Fruit fly (Drosophila melanogaster) whole organism, pupa: Measurements from ENCODE around the gene CG2712.
A peak's percentile ranks its signal among the peaks of the same experiment; 100 is the strongest.

Source experiments
- CG10348 ChIP-seq: fragments of 200-800 bp; sonication (Bioruptor generic); IDR thresholded peaks from 2 replicates; pipeline ENCODE4 v1.3.6; 2022; ENCODE audit warnings: missing biosample characterization, missing genetic modification characterization
- CG12605 ChIP-seq: fragments of 200-800 bp; sonication (Bioruptor generic); IDR thresholded peaks from 2 replicates; pipeline ENCODE4 v1.3.6; 2022; ENCODE audit warnings: missing biosample characterization, missing genetic modification characterization
- CG13204 ChIP-seq: fragments of 200-800 bp; sonication (Bioruptor generic); optimal IDR thresholded peaks from 2 replicates; lab custom pipeline; 2018; ENCODE audit warnings: missing biosample characterization, mild to moderate bottlenecking, missing genetic modification characterization, moderate library complexity
- CG14655 ChIP-seq: fragments of 200-800 bp; sonication (Bioruptor generic); optimal IDR thresholded peaks from 3 replicates; lab custom pipeline; 2017; ENCODE audit warnings: mild to moderate bottlenecking, missing biosample characterization, missing genetic modification reagents, missing genetic modification characterization
- CG15710 ChIP-seq: fragments of 200-800 bp; sonication (Bioruptor generic); optimal IDR thresholded peaks from 2 replicates; lab custom pipeline; 2018; ENCODE audit warnings: missing biosample characterization, mild to moderate bottlenecking, missing genetic modification characterization, moderate library complexity
- CG17806 ChIP-seq: fragments of 200-800 bp; sonication (Bioruptor generic); optimal IDR thresholded peaks from 2 replicates; lab custom pipeline; 2018; ENCODE audit warnings: missing biosample characterization, mild to moderate bottlenecking, missing genetic modification characterization, moderate library complexity
- CG32121 ChIP-seq: fragments of 200-800 bp; sonication (Bioruptor generic); IDR thresholded peaks from 2 replicates; pipeline ENCODE4 v1.3.6; 2022; ENCODE audit warnings: missing biosample characterization, missing genetic modification characterization
- CG34367 ChIP-seq: fragments of 200-800 bp; sonication (Bioruptor generic); optimal IDR thresholded peaks from 2 replicates; lab custom pipeline; 2018; ENCODE audit warnings: missing biosample characterization, mild to moderate bottlenecking, missing genetic modification characterization
- CG4496 ChIP-seq: fragments of 200-800 bp; sonication (Bioruptor generic); IDR thresholded peaks from 3 replicates; pipeline ENCODE4 v1.3.6; 2022; ENCODE audit warnings: missing biosample characterization, missing genetic modification characterization
- CG8159 ChIP-seq: fragments of 200-800 bp; sonication (Bioruptor generic); optimal IDR thresholded peaks from 3 replicates; lab custom pipeline; 2018; ENCODE audit warnings: missing biosample characterization, mild to moderate bottlenecking, missing genetic modification characterization, moderate library complexity
- CG8301 ChIP-seq: fragments of 200-800 bp; sonication (Bioruptor generic); optimal IDR thresholded peaks from 2 replicates; lab custom pipeline; 2018; ENCODE audit warnings: missing biosample characterization, mild to moderate bottlenecking, missing genetic modification characterization
- CG9948 ChIP-seq: fragments of 200-800 bp; sonication (Bioruptor generic); optimal IDR thresholded peaks from 2 replicates; lab custom pipeline; 2018; ENCODE audit warnings: missing biosample characterization, mild to moderate bottlenecking, missing genetic modification characterization, moderate library complexity
- D1 ChIP-seq: fragments of 200-800 bp; sonication (Bioruptor generic); optimal IDR thresholded peaks from 2 replicates; lab custom pipeline; 2018; ENCODE audit warnings: missing biosample characterization, mild to moderate bottlenecking, missing genetic modification characterization, moderate library complexity
- EcR ChIP-seq: fragments of 200-800 bp; sonication (Bioruptor generic); optimal IDR thresholded peaks from 3 replicates; lab custom pipeline; 2019; ENCODE audit warnings: missing biosample characterization, missing genetic modification characterization, mild to moderate bottlenecking, moderate library complexity, missing genetic modification reagents
- Ets98B ChIP-seq: fragments of 200-800 bp; sonication (Bioruptor generic); IDR thresholded peaks from 2 replicates; pipeline ENCODE4 v1.3.6; 2022; ENCODE audit warnings: missing biosample characterization, missing genetic modification characterization
- Pif1A ChIP-seq: fragments of 200-800 bp; sonication (Bioruptor generic); optimal IDR thresholded peaks from 3 replicates; lab custom pipeline; 2016; ENCODE audit warnings: missing biosample characterization, missing genetic modification characterization
- Pif1B ChIP-seq: fragments of 200-800 bp; sonication (Bioruptor generic); optimal IDR thresholded peaks from 3 replicates; lab custom pipeline; 2016; ENCODE audit warnings: missing biosample characterization, missing genetic modification characterization
- Snoo ChIP-seq: fragments of 200-800 bp; sonication (Bioruptor generic); optimal IDR thresholded peaks from 3 replicates; lab custom pipeline; 2017; ENCODE audit warnings: missing biosample characterization, mild to moderate bottlenecking, missing genetic modification characterization, inconsistent platforms
- fd96Ca ChIP-seq: fragments of 200-800 bp; sonication (Bioruptor generic); IDR thresholded peaks from 3 replicates; pipeline ENCODE4 v1.3.6; 2022; ENCODE audit warnings: missing biosample characterization, missing genetic modification characterization
- gl ChIP-seq: fragments of 200-800 bp; sonication (Bioruptor generic); optimal IDR thresholded peaks from 2 replicates; lab custom pipeline; 2018; ENCODE audit warnings: missing biosample characterization, mild to moderate bottlenecking, missing genetic modification characterization
- rn ChIP-seq: fragments of 200-800 bp; sonication (Bioruptor generic); IDR thresholded peaks from 2 replicates; pipeline ENCODE4 v1.3.6; 2022; ENCODE audit warnings: missing biosample characterization, missing genetic modification characterization

Gene CG2712

DNA sequence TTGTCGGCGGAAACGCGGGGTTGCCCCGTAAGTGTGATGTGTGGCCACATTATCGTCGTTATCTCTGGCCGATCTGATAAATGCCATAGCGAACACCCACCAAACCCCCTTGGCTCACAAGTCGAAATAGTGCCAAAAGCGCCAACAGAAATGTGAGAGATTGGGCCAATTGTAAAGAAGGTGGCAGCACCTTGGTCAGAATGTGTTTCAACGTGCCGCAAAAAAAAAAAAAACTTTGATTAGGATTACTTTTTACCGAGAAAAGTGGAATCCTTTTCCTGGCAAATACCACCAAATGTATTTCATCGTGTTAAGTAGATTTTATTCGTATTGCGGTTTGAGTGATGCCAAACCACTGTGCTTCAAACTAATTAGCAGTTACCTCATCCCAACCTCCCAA, 10.8 kb downstream of the CG2712 start:
- TF ChIP-seq CG32121 (GFP tag; lab: Robert Waterston, UW) (peak; percentile 75), Ets98B (GFP tag; lab: Robert Waterston, UW) (peak; percentile 80), CG4496 (GFP tag; lab: Robert Waterston, UW) (peak; percentile 79), Pif1A (GFP tag; lab: Kevin White, UChicago) (peak; percentile 17), Snoo (tag; lab: Kevin White, UChicago) (peak; percentile 1), CG12605 (GFP tag; lab: Robert Waterston, UW) (peak; percentile 25; the same call in 1 of the 2 replicates), fd96Ca (GFP tag; lab: Robert Waterston, UW) (peak; percentile 74), CG13204 (GFP tag; lab: Kevin White, UChicago) (no peak), D1 (tag; lab: Kevin White, UChicago) (no peak), CG9948 (tag; lab: Kevin White, UChicago) (no peak), EcR (no peak), CG10348 (GFP tag; lab: Robert Waterston, UW) (no peak)

dm6 chrX:2743601-2744000, 11.3 kb downstream of the CG2712 start:
- 0 out of 2 replicates have a peak, but pooled peaks have one; percentile 4 for TF ChIP-seq CG12605 (GFP tag; lab: Robert Waterston, UW)
- no peak for TF ChIP-seq EcR

DNA sequence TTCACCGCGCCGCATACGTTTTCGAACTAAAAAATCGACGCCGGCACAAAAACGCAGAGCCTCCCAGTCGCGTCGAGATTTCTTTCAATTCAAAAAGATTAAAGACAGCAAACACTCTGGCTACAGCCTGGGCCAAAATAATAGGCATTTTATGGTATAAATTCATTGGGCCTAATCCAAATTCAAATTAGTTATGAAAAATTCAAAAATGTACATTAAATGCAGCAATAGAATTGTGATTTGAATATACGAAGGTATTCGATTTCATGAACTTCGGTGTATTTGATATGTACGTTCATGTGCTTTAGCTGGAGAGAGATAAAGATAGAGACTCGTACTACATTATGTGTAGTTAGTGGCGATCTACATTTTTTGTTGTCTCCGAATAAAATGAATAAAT, 11.8 kb downstream of the CG2712 start, which contains the start of gene Syx4:
TSS of gene Syx4 (minus strand) at position 35 of the 400 bp plus-strand sequence.
- peak; percentile 79 for TF ChIP-seq Snoo (tag; lab: Kevin White, UChicago)
- TF ChIP-seq gl (tag; lab: Kevin White, UChicago): peak; percentile 78
- TF ChIP-seq EcR: no peak
- peak; percentile 30 for TF ChIP-seq CG13204 (GFP tag; lab: Kevin White, UChicago)
- peak; percentile 64 for TF ChIP-seq D1 (tag; lab: Kevin White, UChicago)
- peak; percentile 94 for TF ChIP-seq CG32121 (GFP tag; lab: Robert Waterston, UW)
- peak; percentile 89 for TF ChIP-seq CG14655 (GFP tag; lab: Kevin White, UChicago)
- TF ChIP-seq fd96Ca (GFP tag; lab: Robert Waterston, UW): peak; percentile 91
- peak; percentile 88 for TF ChIP-seq CG17806
- TF ChIP-seq CG4496 (GFP tag; lab: Robert Waterston, UW): peak; percentile 98
- peak; percentile 89 for TF ChIP-seq CG34367 (tag; lab: Kevin White, UChicago)
- peak; percentile 96 for TF ChIP-seq CG12605 (GFP tag; lab: Robert Waterston, UW)
- peak; percentile 96 for TF ChIP-seq Ets98B (GFP tag; lab: Robert Waterston, UW)
- TF ChIP-seq CG8159 (tag; lab: Kevin White, UChicago): peak; percentile 90
- peak; percentile 86 for TF ChIP-seq rn (GFP tag; lab: Robert Waterston, UW)
- TF ChIP-seq CG8301 (tag; lab: Kevin White, UChicago): peak; percentile 87
- peak; percentile 91 for TF ChIP-seq Pif1A (GFP tag; lab: Kevin White, UChicago)
- peak; percentile 82 for TF ChIP-seq CG9948 (tag; lab: Kevin White, UChicago)
- peak; percentile 76 for TF ChIP-seq CG10348 (GFP tag; lab: Robert Waterston, UW)
- TF ChIP-seq Pif1B (GFP tag; lab: Kevin White, UChicago): peak; percentile 92
- peak; percentile 90 for TF ChIP-seq CG15710 (tag; lab: Kevin White, UChicago)

DNA sequence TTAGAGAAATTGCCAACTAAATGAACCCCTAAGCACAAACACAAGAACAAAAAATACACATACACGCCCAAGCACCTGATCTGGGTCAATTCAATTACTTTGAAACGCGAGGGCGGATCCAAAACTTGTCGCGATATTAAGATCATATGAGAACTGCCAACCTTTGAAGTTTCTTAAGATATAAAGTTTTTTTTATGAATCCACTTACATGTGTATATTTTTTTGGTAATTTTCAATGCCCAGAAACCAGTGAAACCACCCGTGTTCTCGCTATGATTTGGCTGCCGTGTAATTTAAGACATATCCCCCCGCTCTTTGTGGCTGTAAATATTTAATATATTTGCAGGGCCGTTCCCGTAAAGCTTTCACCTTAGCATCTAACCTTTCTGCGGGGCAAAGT, 17.4 kb downstream of the CG2712 start:
- TF ChIP-seq gl (tag; lab: Kevin White, UChicago) (no peak), EcR (no peak), Snoo (tag; lab: Kevin White, UChicago) (no peak), CG32121 (GFP tag; lab: Robert Waterston, UW) (no peak), D1 (tag; lab: Kevin White, UChicago) (no peak)

dm6 chrX:2757400-2757799, 25.1 kb downstream of the CG2712 start:
- no peak for TF ChIP-seq CG14655 (GFP tag; lab: Kevin White, UChicago)
- no peak for TF ChIP-seq Ets98B (GFP tag; lab: Robert Waterston, UW)
- TF ChIP-seq EcR: no peak
- TF ChIP-seq fd96Ca (GFP tag; lab: Robert Waterston, UW): no peak
- TF ChIP-seq Pif1A (GFP tag; lab: Kevin White, UChicago): no peak
- no peak for TF ChIP-seq CG4496 (GFP tag; lab: Robert Waterston, UW)
- TF ChIP-seq CG10348 (GFP tag; lab: Robert Waterston, UW): no peak
- no peak for TF ChIP-seq CG12605 (GFP tag; lab: Robert Waterston, UW)
- no peak for TF ChIP-seq gl (tag; lab: Kevin White, UChicago)
- no peak for TF ChIP-seq Pif1B (GFP tag; lab: Kevin White, UChicago)
- TF ChIP-seq rn (GFP tag; lab: Robert Waterston, UW): no peak
- TF ChIP-seq CG32121 (GFP tag; lab: Robert Waterston, UW): no peak
- TF ChIP-seq Snoo (tag; lab: Kevin White, UChicago): no peak
- TF ChIP-seq CG8301 (tag; lab: Kevin White, UChicago): no peak
- TF ChIP-seq CG34367 (tag; lab: Kevin White, UChicago): no peak
- no peak for TF ChIP-seq CG9948 (tag; lab: Kevin White, UChicago)

dm6 chrX:2761198-2761597, 28.9 kb downstream of the CG2712 start:
- 0 out of 3 replicates have a peak, but pooled peaks have one; percentile 43 for TF ChIP-seq fd96Ca (GFP tag; lab: Robert Waterston, UW)
- TF ChIP-seq Ets98B (GFP tag; lab: Robert Waterston, UW): no peak
- no peak for TF ChIP-seq D1 (tag; lab: Kevin White, UChicago)
- TF ChIP-seq CG8159 (tag; lab: Kevin White, UChicago): peak; percentile 22
- TF ChIP-seq Pif1A (GFP tag; lab: Kevin White, UChicago): no peak
- no peak for TF ChIP-seq CG34367 (tag; lab: Kevin White, UChicago)
- TF ChIP-seq CG4496 (GFP tag; lab: Robert Waterston, UW): peak; percentile 23; the same call in 1 of the 3 replicates
- peak; percentile 6 for TF ChIP-seq CG14655 (GFP tag; lab: Kevin White, UChicago)
